Worm (Caenorhabditis elegans) whole organism, young adult: ENCODE results near the gene R02F2.4.

Experiments used
- F23B12.7 ChIP-seq: sonication (generic microtip); optimal IDR thresholded peaks from 2 replicates; lab custom pipeline; 2017; ENCODE audit warnings: missing genetic modification characterization, mild to moderate bottlenecking, missing compliant biosample characterization, antibody characterized with exemption, moderate library complexity; ENCODE audit not compliant: insufficient read depth
- attf-6 ChIP-seq: fragments of 200-800 bp; sonication (Bioruptor generic); IDR thresholded peaks from 2 replicates; pipeline ENCODE4 v1.3.6; 2022; ENCODE audit warnings: missing genetic modification reagents, missing genetic modification characterization, missing compliant biosample characterization
- ceh-58 ChIP-seq: fragments of 200-800 bp; sonication (Bioruptor generic); IDR thresholded peaks from 2 replicates; pipeline ENCODE4 v1.3.6; 2022; ENCODE audit warnings: missing genetic modification characterization, missing compliant biosample characterization
- dpl-1 ChIP-seq: fragments of 150-350 bp; optimal IDR thresholded peaks from 2 replicates; lab custom pipeline; 2014; ENCODE audit warnings: missing biosample characterization, missing genetic modification reagents, missing genetic modification characterization
- gei-17 ChIP-seq: fragments of 200-800 bp; sonication (Bioruptor generic); optimal IDR thresholded peaks from 2 replicates; lab custom pipeline; 2018; ENCODE audit warnings: mild to moderate bottlenecking, missing genetic modification characterization, missing compliant biosample characterization
- nfya-1 ChIP-seq: sonication (generic microtip); optimal IDR thresholded peaks from 2 replicates; lab custom pipeline; 2017; ENCODE audit warnings: antibody characterized with exemption, missing compliant biosample characterization, missing genetic modification characterization, borderline replicate concordance; ENCODE audit not compliant: insufficient read depth
- rpc-1 ChIP-seq, 2 experiments: fragments of 150-350 bp in 1 of 2; sonication (generic microtip) in 1 of 2; optimal IDR thresholded peaks; 2 replicates each; lab custom pipeline; 2014 to 2018; ENCODE audit warnings: missing biosample characterization in 1 of 2, missing genetic modification characterization in 1 of 2, missing genetic modification reagents in 1 of 2, missing genotype in 1 of 2
- snpc-4 ChIP-seq, 5 experiments: fragments of 150-350 bp in 1 of 5; sonication (generic microtip) in 4 of 5; optimal IDR thresholded peaks; 2 replicates each; lab custom pipeline; 2014 to 2018; ENCODE audit warnings: missing genetic modification characterization in 5 of 5, missing biosample characterization in 3 of 5, antibody characterized with exemption in 2 of 5, mild to moderate bottlenecking in 2 of 5, missing compliant biosample characterization in 2 of 5, missing genotype in 2 of 5, moderate library complexity in 2 of 5, missing genetic modification reagents in 1 of 5
- somi-1 ChIP-seq: fragments of 200-800 bp; sonication (Bioruptor generic); optimal IDR thresholded peaks from 2 replicates; lab custom pipeline; 2018; ENCODE audit warnings: mild to moderate bottlenecking, missing genetic modification characterization, missing compliant biosample characterization
- unc-62 ChIP-seq: fragments of 150-350 bp; optimal IDR thresholded peaks from 2 replicates; lab custom pipeline; 2014; ENCODE audit warnings: missing biosample characterization, missing genetic modification reagents, missing genetic modification characterization

ce11 chrIII:5525973-5526372 is 41.9 kb downstream of the R02F2.4 start, which contains the start of gene dex-1:
- no peak for TF ChIP-seq dpl-1 (GFP tag; lab: Kevin White, UChicago)
- TF ChIP-seq rpc-1 (optimal IDR thresholded peaks at IDR 0.05; lab: Kevin White, UChicago): no peak
- TF ChIP-seq rpc-1 (tag; optimal IDR thresholded peaks at IDR 0.05; lab: Kevin White, UChicago): no peak
- no peak for TF ChIP-seq unc-62 (GFP tag; lab: Kevin White, UChicago)
- TF ChIP-seq somi-1 (GFP tag; lab: Kevin White, UChicago): no peak
- TF ChIP-seq ceh-58: no peak
- no peak for TF ChIP-seq nfya-1
- TF ChIP-seq attf-6 (GFP tag; lab: Robert Waterston, UW): no peak
- no peak for TF ChIP-seq F23B12.7 (tag; lab: Kevin White, UChicago)
- TF ChIP-seq gei-17 (GFP tag; lab: Kevin White, UChicago): no peak
- no peak for TF ChIP-seq snpc-4 (GFP tag; optimal IDR thresholded peaks at IDR 0.05; lab: Kevin White, UChicago)
- no peak for TF ChIP-seq snpc-4 (tag; optimal IDR thresholded peaks at IDR 0.05; lab: Kevin White, UChicago)
